Fruit fly (Drosophila melanogaster) S2 (cell line): ENCODE measurements around the gene spn-F.

ENCODE experiments used
- CG8478 ChIP-seq: fragments of >200 bp; optimal IDR thresholded peaks from 2 replicates; lab custom pipeline; 2018
- CTCF ChIP-seq, 2 experiments: fragments of >200 bp; optimal IDR thresholded peaks; 2 replicates each; lab custom pipeline; 2018

dm6 chr3R:31295694-31296093 is 40.8 kb downstream of the spn-F start:
- TF ChIP-seq CTCF (optimal IDR thresholded peaks at IDR 0.05; lab: Kevin White, UChicago) (no peak), CG8478 (lab: Kevin White, UChicago) (no peak)
